Worm (Caenorhabditis elegans) whole organism, early embryonic: Measurements from ENCODE around the gene pcyt-1.

Experiments used
- B0310.2 ChIP-seq: sonication (generic microtip); optimal IDR thresholded peaks from 2 replicates; lab custom pipeline; 2016; ENCODE audit warnings: mild to moderate bottlenecking, missing genetic modification characterization, missing compliant biosample characterization
- F13C5.2 ChIP-seq: sonication (generic microtip); optimal IDR thresholded peaks from 2 replicates; lab custom pipeline; 2017; ENCODE audit warnings: mild to moderate bottlenecking, missing genetic modification characterization, inconsistent platforms, missing compliant biosample characterization
- aly-1 ChIP-seq: sonication (generic microtip); optimal IDR thresholded peaks from 2 replicates; lab custom pipeline; 2016; ENCODE audit warnings: missing genetic modification characterization, missing compliant biosample characterization
- ama-1 ChIP-seq: fragments of 150-350 bp; optimal IDR thresholded peaks from 2 replicates; lab custom pipeline; 2014
- ceh-13 ChIP-seq: fragments of 200-800 bp; sonication (Bioruptor generic); optimal IDR thresholded peaks from 2 replicates; lab custom pipeline; 2018; ENCODE audit warnings: mild to moderate bottlenecking, missing genetic modification characterization, missing compliant biosample characterization
- ceh-36 ChIP-seq: sonication (generic microtip); optimal IDR thresholded peaks from 2 replicates; lab custom pipeline; 2016; ENCODE audit warnings: missing genetic modification characterization, inconsistent platforms, missing compliant biosample characterization
- ets-7 ChIP-seq: sonication (generic microtip); optimal IDR thresholded peaks from 2 replicates; lab custom pipeline; 2016; ENCODE audit warnings: missing genotype, missing genetic modification characterization, missing compliant biosample characterization
- flt-1 ChIP-seq: fragments of 200-800 bp; sonication (Bioruptor generic); IDR thresholded peaks from 2 replicates; pipeline ENCODE4 v1.3.6; 2022; ENCODE audit warnings: missing genetic modification characterization, missing compliant biosample characterization
- hmbx-1 ChIP-seq: sonication (generic microtip); optimal IDR thresholded peaks from 2 replicates; lab custom pipeline; 2016; ENCODE audit warnings: mild to moderate bottlenecking, missing genetic modification characterization, missing compliant biosample characterization
- hmg-4 ChIP-seq: fragments of 200-800 bp; sonication (Bioruptor generic); optimal IDR thresholded peaks from 2 replicates; lab custom pipeline; 2018; ENCODE audit warnings: mild to moderate bottlenecking, missing genetic modification characterization, missing compliant biosample characterization
- hnd-1 ChIP-seq: sonication (generic microtip); optimal IDR thresholded peaks from 2 replicates; lab custom pipeline; 2016; ENCODE audit warnings: missing genetic modification characterization, missing compliant biosample characterization
- pes-1 ChIP-seq: fragments of 200-800 bp; sonication (Bioruptor generic); IDR thresholded peaks from 2 replicates; pipeline ENCODE4 v1.3.6; 2022; ENCODE audit warnings: missing genetic modification reagents, missing genetic modification characterization, missing compliant biosample characterization
- scrt-1 ChIP-seq: fragments of 200-800 bp; sonication (Bioruptor generic); IDR thresholded peaks from 2 replicates; pipeline ENCODE4 v1.3.6; 2022; ENCODE audit warnings: missing genetic modification characterization, missing compliant biosample characterization
- sea-1 ChIP-seq: fragments of 200-800 bp; sonication (Bioruptor generic); conservative IDR thresholded peaks from 2 replicates; pipeline ENCODE4 v1.3.6; 2022; ENCODE audit warnings: missing genetic modification characterization, missing compliant biosample characterization
- tbx-11 ChIP-seq: fragments of 200-800 bp; sonication (Bioruptor generic); IDR thresholded peaks from 2 replicates; pipeline ENCODE4 v1.3.6; 2022; ENCODE audit warnings: missing genetic modification characterization, missing compliant biosample characterization
- tbx-37 ChIP-seq: fragments of 200-800 bp; sonication (Bioruptor generic); conservative IDR thresholded peaks from 2 replicates; pipeline ENCODE4 v1.3.6; 2022; ENCODE audit warnings: missing genetic modification reagents, missing genetic modification characterization, missing compliant biosample characterization
- tra-4 ChIP-seq: sonication (generic microtip); optimal IDR thresholded peaks from 2 replicates; lab custom pipeline; 2017; ENCODE audit warnings: missing genetic modification characterization, missing compliant biosample characterization

Gene pcyt-1

DNA sequence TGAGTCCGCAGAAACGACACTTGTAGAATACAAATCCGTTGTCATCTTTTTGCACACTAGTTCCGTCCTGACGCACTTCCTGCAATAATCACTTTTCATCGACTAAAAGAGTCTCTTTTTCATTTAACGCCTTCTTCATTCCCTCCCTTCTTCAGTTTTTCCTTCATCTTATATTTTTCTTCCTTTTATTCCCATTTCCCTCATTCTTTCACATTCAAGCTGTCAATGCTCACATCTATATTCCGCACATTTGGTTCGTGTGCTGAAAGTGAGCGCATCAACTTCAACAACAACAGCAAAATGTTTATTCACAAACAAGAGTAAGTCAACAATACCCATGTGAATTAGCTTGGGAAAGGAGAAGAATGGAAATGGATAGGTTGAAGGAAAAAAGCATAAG is at the start of gene pcyt-1:
Gene pcyt-1 (plus strand): TSS at position 301 of the 400 bp plus-strand sequence.
- TF ChIP-seq hmbx-1: no peak
- TF ChIP-seq ama-1 (lab: Kevin White, UChicago): no peak
- no peak for TF ChIP-seq hmg-4
- no peak for TF ChIP-seq scrt-1 (GFP tag; lab: Robert Waterston, UW)
- no peak for TF ChIP-seq tbx-11
- TF ChIP-seq F13C5.2 (tag; lab: Kevin White, UChicago): no peak
- no peak for TF ChIP-seq tbx-37 (GFP tag; lab: Robert Waterston, UW)
- TF ChIP-seq tra-4 (tag; lab: Kevin White, UChicago): no peak
- TF ChIP-seq aly-1 (tag; lab: Kevin White, UChicago): no peak
- no peak for TF ChIP-seq ets-7 (tag; lab: Kevin White, UChicago)
- TF ChIP-seq pes-1 (GFP tag; lab: Robert Waterston, UW): no peak
- no peak for TF ChIP-seq flt-1 (GFP tag; lab: Robert Waterston, UW)
- TF ChIP-seq sea-1 (GFP tag; lab: Robert Waterston, UW): no peak
- no peak for TF ChIP-seq hnd-1 (tag; lab: Kevin White, UChicago)
- TF ChIP-seq ceh-13 (GFP tag; lab: Kevin White, UChicago): no peak

DNA sequence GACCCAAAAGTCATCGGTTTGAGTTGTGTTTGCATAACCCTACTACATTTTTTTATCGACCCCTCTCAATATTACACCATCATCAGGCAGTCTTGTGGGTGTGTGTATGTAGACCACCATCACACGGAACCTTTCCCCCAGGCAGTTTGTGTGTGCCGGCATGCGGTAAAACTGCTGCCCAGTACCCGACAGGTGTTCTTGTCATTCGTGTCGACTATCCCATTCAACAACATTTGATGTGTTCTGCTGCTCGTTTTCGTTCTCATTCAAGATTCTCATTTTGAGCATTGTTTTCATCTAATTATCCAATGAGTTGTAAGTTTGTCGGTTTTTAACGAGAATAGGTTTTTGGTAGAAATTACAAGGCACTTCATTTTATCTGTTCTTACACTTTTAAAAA is 49.6 kb upstream of the pcyt-1 start:
- TF ChIP-seq scrt-1 (GFP tag; lab: Robert Waterston, UW) (0 out of 2 replicates have a peak, but pooled peaks have one; percentile 40), tra-4 (tag; lab: Kevin White, UChicago) (no peak)

DNA sequence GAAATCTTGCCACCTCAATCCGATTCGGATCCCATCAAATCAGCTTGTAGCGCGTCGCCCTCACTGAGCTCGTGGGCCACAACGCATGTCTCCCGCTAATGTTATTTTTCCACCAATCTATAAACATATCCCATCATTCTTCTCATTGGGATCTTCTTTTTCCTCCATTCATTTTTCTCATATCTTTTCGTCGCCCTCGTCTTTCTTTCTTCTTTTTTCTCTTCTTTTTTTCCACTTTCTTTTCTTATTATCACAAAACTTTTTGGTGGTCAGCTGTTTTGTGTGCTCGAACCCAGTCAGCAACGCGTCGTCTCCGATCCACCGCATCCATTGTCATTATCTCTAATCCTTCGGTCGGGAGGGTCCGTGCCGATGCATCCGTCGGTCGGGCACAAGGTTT is 48.4 kb upstream of the pcyt-1 start:
- no peak for TF ChIP-seq flt-1 (GFP tag; lab: Robert Waterston, UW)
- TF ChIP-seq pes-1 (GFP tag; lab: Robert Waterston, UW): no peak
- TF ChIP-seq sea-1 (GFP tag; lab: Robert Waterston, UW): no peak
- TF ChIP-seq tra-4 (tag; lab: Kevin White, UChicago): no peak
- TF ChIP-seq aly-1 (tag; lab: Kevin White, UChicago): no peak

DNA sequence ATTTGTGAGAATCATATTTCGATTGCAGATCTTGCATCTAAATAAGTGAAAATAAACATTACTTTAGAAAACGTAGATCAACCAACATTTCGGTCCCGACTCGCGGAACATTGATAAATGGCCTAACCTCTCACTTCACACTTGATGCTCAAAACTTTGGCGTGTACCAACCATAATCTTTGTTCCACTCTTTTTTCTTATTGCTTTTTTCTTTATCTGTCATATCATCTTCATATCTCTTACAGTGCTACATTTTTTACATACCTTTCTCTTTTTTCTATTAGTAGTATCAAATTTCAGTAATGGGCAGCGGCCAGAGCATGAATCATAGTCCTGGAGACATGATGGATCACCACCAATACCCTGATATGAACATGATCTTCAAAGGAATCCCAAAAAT is 46.9 kb upstream of the pcyt-1 start, which contains the start of gene F46C8.3:
Gene F46C8.3 (plus strand): TSS at position 301 of the 400 bp plus-strand sequence.
- TF ChIP-seq tra-4 (tag; lab: Kevin White, UChicago): no peak
- no peak for TF ChIP-seq flt-1 (GFP tag; lab: Robert Waterston, UW)
- TF ChIP-seq sea-1 (GFP tag; lab: Robert Waterston, UW): no peak
- no peak for TF ChIP-seq tbx-37 (GFP tag; lab: Robert Waterston, UW)
- TF ChIP-seq hmbx-1: no peak
- no peak for TF ChIP-seq ets-7 (tag; lab: Kevin White, UChicago)
- TF ChIP-seq hmg-4: no peak
- TF ChIP-seq aly-1 (tag; lab: Kevin White, UChicago): no peak
- no peak for TF ChIP-seq ama-1 (lab: Kevin White, UChicago)
- TF ChIP-seq F13C5.2 (tag; lab: Kevin White, UChicago): no peak

DNA sequence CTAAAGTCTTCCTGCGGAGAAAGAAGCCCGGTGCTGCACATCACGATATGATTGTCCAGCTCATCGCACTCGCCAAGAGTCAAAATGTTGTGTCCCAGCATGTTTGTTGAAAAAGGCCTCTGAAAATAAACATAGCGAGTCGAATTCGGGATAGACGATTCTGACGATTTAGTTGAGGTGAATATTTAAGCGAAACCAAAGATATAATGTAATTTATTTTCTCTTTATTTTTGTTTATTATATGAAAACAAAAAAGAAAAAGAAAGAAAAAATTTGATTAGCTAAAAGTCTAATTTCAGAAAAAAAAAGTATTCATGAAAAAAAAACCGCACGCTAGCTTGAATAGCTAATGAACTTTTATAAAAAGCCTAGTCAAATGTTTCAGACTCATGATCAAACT is 39.5 kb upstream of the pcyt-1 start, which contains the start of gene ceh-14:
Gene ceh-14 (minus strand): TSS at position 101 of the 400 bp plus-strand sequence.
- TF ChIP-seq scrt-1 (GFP tag; lab: Robert Waterston, UW): no peak
- TF ChIP-seq hnd-1 (tag; lab: Kevin White, UChicago): no peak
- TF ChIP-seq hmbx-1: no peak
- no peak for TF ChIP-seq ets-7 (tag; lab: Kevin White, UChicago)
- TF ChIP-seq ceh-13 (GFP tag; lab: Kevin White, UChicago): no peak
- TF ChIP-seq B0310.2 (tag; lab: Kevin White, UChicago): no peak
- no peak for TF ChIP-seq sea-1 (GFP tag; lab: Robert Waterston, UW)

DNA sequence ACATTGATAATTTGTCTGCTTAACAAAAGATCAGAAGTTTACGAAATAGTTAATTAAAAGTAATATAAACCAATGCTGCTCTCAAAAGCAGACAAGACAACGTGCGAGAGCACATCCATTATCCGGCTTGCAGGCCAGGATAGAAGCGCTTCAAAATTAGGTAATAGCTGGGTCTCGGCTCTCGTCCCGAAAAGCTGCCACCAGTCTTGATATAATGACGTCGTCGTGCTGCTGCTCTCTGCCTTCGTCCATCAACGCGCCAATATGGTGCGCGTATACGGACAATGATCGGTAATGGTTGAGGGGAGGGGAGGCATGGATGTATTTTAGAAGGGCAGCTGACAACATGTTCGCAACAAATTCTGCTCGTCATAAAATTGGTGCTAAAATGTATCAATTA is 37.7 kb upstream of the pcyt-1 start:
- TF ChIP-seq flt-1 (GFP tag; lab: Robert Waterston, UW) (no peak), hmg-4 (no peak), ama-1 (lab: Kevin White, UChicago) (no peak), tbx-37 (GFP tag; lab: Robert Waterston, UW) (no peak), F13C5.2 (tag; lab: Kevin White, UChicago) (no peak), ceh-13 (GFP tag; lab: Kevin White, UChicago) (no peak), B0310.2 (tag; lab: Kevin White, UChicago) (no peak)

DNA sequence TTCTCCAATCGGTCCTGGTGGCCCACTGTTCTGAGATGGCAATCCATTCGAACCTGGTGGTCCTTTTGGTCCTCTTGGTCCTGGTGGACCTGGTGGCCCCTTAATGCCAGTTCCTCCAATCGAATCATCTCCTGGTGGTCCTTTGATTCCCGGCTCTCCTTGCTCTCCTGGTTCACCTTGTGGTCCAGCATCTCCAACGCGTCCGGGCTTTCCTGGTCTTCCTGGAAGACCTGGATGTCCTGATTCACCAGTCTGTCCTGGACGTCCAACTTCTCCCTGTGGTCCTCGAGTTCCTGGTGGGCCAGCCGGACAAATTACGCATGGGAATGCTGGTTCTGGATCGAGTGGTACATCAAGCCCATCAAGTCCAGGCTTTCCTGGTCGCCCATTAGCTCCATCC is 35.3 kb upstream of the pcyt-1 start:
- no peak for TF ChIP-seq ama-1 (lab: Kevin White, UChicago)

DNA sequence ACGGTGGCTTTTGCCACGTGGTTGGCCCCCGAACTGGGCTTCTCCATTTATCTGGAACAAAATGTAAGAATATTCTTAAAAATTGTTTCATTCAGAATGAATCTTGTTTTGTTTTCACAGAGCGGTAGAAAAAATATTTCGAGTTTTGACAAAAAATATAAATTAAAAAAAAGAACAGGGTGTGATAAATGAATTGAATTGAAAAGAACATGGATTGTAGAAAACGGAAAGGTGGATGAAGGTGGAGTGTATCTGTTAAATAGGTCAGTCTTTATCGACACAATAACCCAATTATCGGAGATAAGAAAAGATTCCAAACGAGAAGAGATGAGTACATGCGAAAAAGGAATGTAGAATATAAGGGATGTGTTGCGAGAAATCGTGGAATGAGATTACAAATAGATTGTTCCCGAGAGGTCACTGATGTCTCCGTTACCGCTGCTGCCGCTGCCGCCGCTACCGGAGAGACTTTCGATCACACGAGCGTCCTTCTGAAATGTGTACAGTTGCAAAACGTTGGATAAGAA is 34.4 kb upstream of the pcyt-1 start, which contains the start of gene dpy-7:
Gene dpy-7 (minus strand): TSS at position 51 of the 527 bp plus-strand sequence.
- no peak for TF ChIP-seq ceh-13 (GFP tag; lab: Kevin White, UChicago)
- no peak for TF ChIP-seq flt-1 (GFP tag; lab: Robert Waterston, UW)
- no peak for TF ChIP-seq scrt-1 (GFP tag; lab: Robert Waterston, UW)
- TF ChIP-seq sea-1 (GFP tag; lab: Robert Waterston, UW): no peak
- no peak for TF ChIP-seq B0310.2 (tag; lab: Kevin White, UChicago)
- TF ChIP-seq ceh-36 (tag; lab: Kevin White, UChicago): no peak
- no peak for TF ChIP-seq hmg-4
- TF ChIP-seq hnd-1 (tag; lab: Kevin White, UChicago): no peak
- TF ChIP-seq aly-1 (tag; lab: Kevin White, UChicago): no peak
- no peak for TF ChIP-seq ama-1 (lab: Kevin White, UChicago)
- no peak for TF ChIP-seq tbx-37 (GFP tag; lab: Robert Waterston, UW)
- TF ChIP-seq tbx-11: no peak
- no peak for TF ChIP-seq tra-4 (tag; lab: Kevin White, UChicago)
- TF ChIP-seq ets-7 (tag; lab: Kevin White, UChicago): no peak
- TF ChIP-seq F13C5.2 (tag; lab: Kevin White, UChicago): no peak
- TF ChIP-seq pes-1 (GFP tag; lab: Robert Waterston, UW): no peak
- TF ChIP-seq hmbx-1: no peak
